Worm (Caenorhabditis elegans) whole organism, early embryonic: ENCODE results near the gene gos-28.

ENCODE experiments used
- B0310.2 ChIP-seq: sonication (generic microtip); optimal IDR thresholded peaks from 2 replicates; lab custom pipeline; 2016; ENCODE audit warnings: mild to moderate bottlenecking, missing genetic modification characterization, missing compliant biosample characterization
- F13C5.2 ChIP-seq: sonication (generic microtip); optimal IDR thresholded peaks from 2 replicates; lab custom pipeline; 2017; ENCODE audit warnings: mild to moderate bottlenecking, missing genetic modification characterization, inconsistent platforms, missing compliant biosample characterization
- ama-1 ChIP-seq: fragments of 150-350 bp; optimal IDR thresholded peaks from 2 replicates; lab custom pipeline; 2014
- ceh-36 ChIP-seq: sonication (generic microtip); optimal IDR thresholded peaks from 2 replicates; lab custom pipeline; 2016; ENCODE audit warnings: missing genetic modification characterization, inconsistent platforms, missing compliant biosample characterization
- ets-7 ChIP-seq: sonication (generic microtip); optimal IDR thresholded peaks from 2 replicates; lab custom pipeline; 2016; ENCODE audit warnings: missing genotype, missing genetic modification characterization, missing compliant biosample characterization
- flt-1 ChIP-seq: fragments of 200-800 bp; sonication (Bioruptor generic); IDR thresholded peaks from 2 replicates; pipeline ENCODE4 v1.3.6; 2022; ENCODE audit warnings: missing genetic modification characterization, missing compliant biosample characterization
- hmbx-1 ChIP-seq: sonication (generic microtip); optimal IDR thresholded peaks from 2 replicates; lab custom pipeline; 2016; ENCODE audit warnings: mild to moderate bottlenecking, missing genetic modification characterization, missing compliant biosample characterization
- hmg-4 ChIP-seq: fragments of 200-800 bp; sonication (Bioruptor generic); optimal IDR thresholded peaks from 2 replicates; lab custom pipeline; 2018; ENCODE audit warnings: mild to moderate bottlenecking, missing genetic modification characterization, missing compliant biosample characterization
- hnd-1 ChIP-seq: sonication (generic microtip); optimal IDR thresholded peaks from 2 replicates; lab custom pipeline; 2016; ENCODE audit warnings: missing genetic modification characterization, missing compliant biosample characterization
- pes-1 ChIP-seq: fragments of 200-800 bp; sonication (Bioruptor generic); IDR thresholded peaks from 2 replicates; pipeline ENCODE4 v1.3.6; 2022; ENCODE audit warnings: missing genetic modification reagents, missing genetic modification characterization, missing compliant biosample characterization
- scrt-1 ChIP-seq: fragments of 200-800 bp; sonication (Bioruptor generic); IDR thresholded peaks from 2 replicates; pipeline ENCODE4 v1.3.6; 2022; ENCODE audit warnings: missing genetic modification characterization, missing compliant biosample characterization
- sea-1 ChIP-seq: fragments of 200-800 bp; sonication (Bioruptor generic); conservative IDR thresholded peaks from 2 replicates; pipeline ENCODE4 v1.3.6; 2022; ENCODE audit warnings: missing genetic modification characterization, missing compliant biosample characterization
- tbx-11 ChIP-seq: fragments of 200-800 bp; sonication (Bioruptor generic); IDR thresholded peaks from 2 replicates; pipeline ENCODE4 v1.3.6; 2022; ENCODE audit warnings: missing genetic modification characterization, missing compliant biosample characterization

- TF ChIP-seq ceh-36 (tag; lab: Kevin White, UChicago): no peak
- TF ChIP-seq F13C5.2 (tag; lab: Kevin White, UChicago): no peak
- TF ChIP-seq B0310.2: no peak
- TF ChIP-seq ama-1 (lab: Kevin White, UChicago): no peak
- no peak for TF ChIP-seq scrt-1 (GFP tag; lab: Robert Waterston, UW)
- TF ChIP-seq sea-1 (GFP tag; lab: Robert Waterston, UW): no peak
- no peak for TF ChIP-seq pes-1 (GFP tag; lab: Robert Waterston, UW)
- TF ChIP-seq hmg-4 (GFP tag; lab: Kevin White, UChicago): no peak
- no peak for TF ChIP-seq hnd-1
- no peak for TF ChIP-seq ets-7 (tag; lab: Kevin White, UChicago)
- TF ChIP-seq hmbx-1 (tag; lab: Kevin White, UChicago): no peak
- no peak for TF ChIP-seq flt-1 (GFP tag; lab: Robert Waterston, UW)
- TF ChIP-seq tbx-11 (GFP tag; lab: Robert Waterston, UW): no peak
Measured at ce11 chrIII:7322018-7322417, 27.0 kb downstream of the gos-28 start.
